Worm (Caenorhabditis elegans) whole organism, mixed stage, embryonic: ENCODE data around the gene clec-225.
A peak's percentile ranks its signal among the peaks of the same experiment; 100 is the strongest.

Experiments used
- M03D4.4 ChIP-seq: sonication (generic microtip); optimal IDR thresholded peaks from 2 replicates; lab custom pipeline; 2017; ENCODE audit warnings: mild to moderate bottlenecking, missing genetic modification characterization, missing compliant biosample characterization
- blmp-1 ChIP-seq: fragments of 150-350 bp; optimal IDR thresholded peaks from 2 replicates; lab custom pipeline; 2014; ENCODE audit warnings: missing biosample characterization, missing genetic modification characterization
- ceh-39 ChIP-seq: fragments of 150-350 bp; optimal IDR thresholded peaks from 2 replicates; lab custom pipeline; 2014; ENCODE audit warnings: missing biosample characterization, missing genetic modification characterization
- ceh-83 ChIP-seq: fragments of 200-800 bp; sonication (Bioruptor generic); optimal IDR thresholded peaks from 2 replicates; lab custom pipeline; 2018; ENCODE audit warnings: mild to moderate bottlenecking, missing genetic modification characterization, missing compliant biosample characterization
- ces-1 ChIP-seq: fragments of 150-350 bp; optimal IDR thresholded peaks from 2 replicates; lab custom pipeline; 2014; ENCODE audit warnings: missing biosample characterization, missing genetic modification reagents, missing genetic modification characterization
- drap-1 ChIP-seq: fragments of 200-800 bp; sonication (Bioruptor generic); optimal IDR thresholded peaks from 3 replicates; lab custom pipeline; 2018; ENCODE audit warnings: mild to moderate bottlenecking, missing genetic modification characterization, missing compliant biosample characterization
- elt-1 ChIP-seq: sonication (generic microtip); optimal IDR thresholded peaks from 2 replicates; lab custom pipeline; 2017; ENCODE audit warnings: missing genetic modification characterization, mild to moderate bottlenecking, missing compliant biosample characterization, antibody characterized with exemption, moderate library complexity, borderline replicate concordance; ENCODE audit not compliant: insufficient read depth
- elt-3 ChIP-seq: fragments of 150-350 bp; optimal IDR thresholded peaks from 2 replicates; lab custom pipeline; 2014; ENCODE audit warnings: missing biosample characterization, missing genetic modification characterization
- flh-1 ChIP-seq: fragments of 200-800 bp; sonication (Bioruptor generic); optimal IDR thresholded peaks from 2 replicates; lab custom pipeline; 2018; ENCODE audit warnings: mild to moderate bottlenecking, missing genetic modification characterization, moderate library complexity, missing compliant biosample characterization
- ham-2 ChIP-seq: fragments of 200-800 bp; sonication (Bioruptor generic); optimal IDR thresholded peaks from 2 replicates; lab custom pipeline; 2018; ENCODE audit warnings: mild to moderate bottlenecking, missing genetic modification characterization, missing compliant biosample characterization
- hlh-1 ChIP-seq: fragments of 150-350 bp; optimal IDR thresholded peaks from 2 replicates; lab custom pipeline; 2014; ENCODE audit warnings: missing biosample characterization, missing genetic modification reagents, missing genetic modification characterization
- lin-13 ChIP-seq: fragments of 150-350 bp; optimal IDR thresholded peaks from 2 replicates; lab custom pipeline; 2014; ENCODE audit warnings: missing biosample characterization, missing genetic modification characterization
- lin-32 ChIP-seq: fragments of 200-800 bp; sonication (Bioruptor generic); optimal IDR thresholded peaks from 2 replicates; lab custom pipeline; 2018; ENCODE audit warnings: mild to moderate bottlenecking, missing genetic modification characterization, missing compliant biosample characterization
- lsy-2 ChIP-seq: fragments of 150-350 bp; optimal IDR thresholded peaks from 2 replicates; lab custom pipeline; 2014; ENCODE audit warnings: missing biosample characterization, missing genetic modification characterization
- mab-5 ChIP-seq: fragments of 150-350 bp; optimal IDR thresholded peaks from 2 replicates; lab custom pipeline; 2014; ENCODE audit warnings: missing biosample characterization, missing genetic modification characterization
- mep-1 ChIP-seq: fragments of 150-350 bp; optimal IDR thresholded peaks from 2 replicates; lab custom pipeline; 2017; ENCODE audit warnings: missing biosample characterization, missing genetic modification reagents, missing genetic modification characterization, inconsistent platforms
- mls-2 ChIP-seq: sonication (generic microtip); optimal IDR thresholded peaks from 2 replicates; lab custom pipeline; 2016; ENCODE audit warnings: mild to moderate bottlenecking, missing genetic modification characterization, moderate library complexity, missing compliant biosample characterization
- nhr-12 ChIP-seq: fragments of 150-350 bp; optimal IDR thresholded peaks from 2 replicates; lab custom pipeline; 2014; ENCODE audit warnings: missing biosample characterization, missing genetic modification characterization
- nhr-2 ChIP-seq: fragments of 150-350 bp; optimal IDR thresholded peaks from 2 replicates; lab custom pipeline; 2014; ENCODE audit warnings: missing biosample characterization, missing genetic modification characterization
- nhr-237 ChIP-seq: fragments of 150-350 bp; optimal IDR thresholded peaks from 2 replicates; lab custom pipeline; 2014; ENCODE audit warnings: missing biosample characterization, missing genetic modification characterization
- nhr-76 ChIP-seq: sonication (generic microtip); optimal IDR thresholded peaks from 2 replicates; lab custom pipeline; 2017; ENCODE audit warnings: missing biosample characterization, missing genetic modification characterization
- pha-4 ChIP-seq: fragments of 150-350 bp; optimal IDR thresholded peaks from 2 replicates; lab custom pipeline; 2018; ENCODE audit warnings: missing biosample characterization, missing genetic modification reagents, missing genetic modification characterization
- snpc-4 ChIP-seq: fragments of 150-350 bp; optimal IDR thresholded peaks from 2 replicates; lab custom pipeline; 2014; ENCODE audit warnings: missing biosample characterization, missing genetic modification characterization
- tbx-8 ChIP-seq: fragments of 200-800 bp; sonication (Bioruptor generic); optimal IDR thresholded peaks from 2 replicates; lab custom pipeline; 2018; ENCODE audit warnings: mild to moderate bottlenecking, missing genetic modification characterization, moderate library complexity, missing compliant biosample characterization
- unc-120 ChIP-seq: sonication (generic microtip); optimal IDR thresholded peaks from 2 replicates; lab custom pipeline; 2017; ENCODE audit warnings: missing genetic modification characterization, missing compliant biosample characterization; ENCODE audit not compliant: poor library complexity, severe bottlenecking
- unc-39 ChIP-seq: fragments of 150-350 bp; optimal IDR thresholded peaks from 2 replicates; lab custom pipeline; 2014; ENCODE audit warnings: missing biosample characterization, missing genetic modification characterization
- unc-62 ChIP-seq: fragments of 150-350 bp; optimal IDR thresholded peaks from 2 replicates; lab custom pipeline; 2014; ENCODE audit warnings: missing biosample characterization, missing genetic modification reagents, missing genetic modification characterization
- ztf-11 ChIP-seq: fragments of 150-350 bp; optimal IDR thresholded peaks from 2 replicates; lab custom pipeline; 2014; ENCODE audit warnings: missing biosample characterization, missing genetic modification characterization

The clec-225 gene

DNA sequence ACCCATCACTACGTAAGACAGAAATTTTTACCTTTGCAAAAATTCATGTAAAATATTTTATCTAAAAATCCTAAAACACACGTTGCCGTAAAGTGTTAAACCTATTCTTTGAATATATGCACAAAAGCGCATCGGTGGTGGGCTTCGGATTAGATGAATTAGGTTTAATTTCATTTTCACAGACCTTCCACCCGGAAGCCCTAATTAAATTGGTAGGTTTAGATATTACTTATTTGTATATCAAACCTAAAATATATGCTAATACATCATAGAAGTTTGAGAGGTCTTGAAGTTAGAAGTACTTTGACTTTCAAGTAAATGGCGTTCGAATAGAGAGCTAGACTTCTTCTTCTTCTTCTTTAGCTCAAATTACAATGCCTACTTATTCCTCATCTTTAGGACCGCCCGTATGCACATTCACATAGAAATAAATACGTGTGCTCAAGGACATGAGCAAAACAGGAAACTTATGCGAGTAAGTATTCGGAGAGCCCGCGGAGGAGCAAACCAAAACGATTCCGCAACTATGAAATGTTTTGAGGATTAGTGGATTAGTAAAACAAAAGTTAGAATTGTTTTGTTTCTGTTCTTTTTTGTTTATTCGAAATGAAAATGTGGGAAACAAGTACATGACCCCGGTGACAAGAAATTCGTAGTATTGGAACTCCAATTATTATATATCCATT, 20.0 kb downstream of the clec-225 start:
- TF ChIP-seq ces-1 (peak; percentile 95), mep-1 (tag; lab: Kevin White, UChicago) (no peak)
- TF ChIP-seq, all 35 proteins: peak for 1

DNA sequence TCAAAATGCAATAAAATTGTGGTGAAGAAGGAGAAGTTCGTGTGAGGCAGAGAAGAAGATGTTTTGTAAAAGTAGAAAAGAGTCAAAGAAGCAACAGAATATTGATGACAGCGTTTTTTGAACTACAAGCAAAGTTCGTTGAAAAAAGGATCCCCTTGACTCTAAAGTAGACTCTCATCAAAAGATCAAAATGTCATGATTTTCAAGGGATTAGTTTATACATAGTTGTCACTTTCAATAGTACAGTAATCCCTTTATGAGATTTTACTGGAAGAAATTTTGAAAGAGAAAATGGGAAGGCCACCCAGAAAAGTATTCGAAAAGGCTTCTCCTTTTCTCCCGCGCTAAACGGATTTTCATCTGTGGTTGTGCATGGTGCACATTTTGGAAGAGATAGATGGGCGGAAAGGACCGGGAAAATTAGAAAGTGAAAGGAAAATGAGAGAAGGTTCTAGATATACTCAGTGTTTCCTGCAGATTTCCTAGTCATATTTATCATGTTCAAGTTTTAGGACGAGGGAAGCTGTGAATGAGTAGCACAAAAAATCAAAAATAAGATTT, 21.7 kb downstream of the clec-225 start:
- TF ChIP-seq ces-1 (peak; percentile 97), ham-2 (GFP tag; lab: Kevin White, UChicago) (no peak)

- no peak for TF ChIP-seq nhr-237 (tag; lab: Kevin White, UChicago)
- TF ChIP-seq blmp-1 (tag; lab: Kevin White, UChicago): no peak
- peak; percentile 68 for TF ChIP-seq ces-1
These were observed 23.0 kb downstream of the clec-225 start for ce11 chrV:13111599-13112191.

DNA sequence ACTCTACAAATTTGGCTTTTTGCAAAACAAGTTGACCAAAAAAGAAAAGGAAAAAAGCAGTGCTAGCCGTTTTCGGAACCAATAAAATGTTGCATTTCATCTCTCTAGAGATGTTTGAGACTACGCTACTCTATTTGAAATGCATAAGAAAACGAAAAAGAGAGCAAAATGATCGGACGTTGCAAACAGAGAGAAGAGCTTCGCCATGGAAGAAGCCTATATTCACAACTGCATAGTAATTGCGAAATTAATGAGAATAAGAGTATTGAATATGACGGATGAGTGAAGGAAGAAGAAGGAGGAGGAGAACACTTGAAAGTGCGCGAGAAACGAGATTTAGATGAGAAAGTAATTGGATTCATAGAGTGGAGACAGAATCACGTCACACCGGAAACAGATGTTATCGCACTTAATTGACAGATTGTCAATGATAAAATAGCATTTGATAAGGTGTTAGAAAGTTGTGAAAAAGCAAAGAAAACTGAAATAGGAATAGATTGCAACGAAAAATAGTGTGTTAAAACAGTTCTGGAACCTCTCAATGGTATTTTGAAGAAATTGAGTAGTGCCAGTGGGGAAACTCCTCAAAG, 28.8 kb downstream of the clec-225 start:
- TF ChIP-seq ceh-39 (tag; lab: Kevin White, UChicago) (no peak), drap-1 (GFP tag; lab: Kevin White, UChicago) (no peak), nhr-76 (tag; lab: Kevin White, UChicago) (no peak), snpc-4 (tag; lab: Kevin White, UChicago) (no peak), ces-1 (peak; percentile 96), unc-62 (GFP tag; lab: Kevin White, UChicago) (peak; percentile 89), unc-39 (tag; lab: Kevin White, UChicago) (no peak), ceh-83 (GFP tag; lab: Kevin White, UChicago) (no peak), nhr-2 (tag; lab: Kevin White, UChicago) (no peak), nhr-237 (tag; lab: Kevin White, UChicago) (no peak), elt-1 (tag; lab: Kevin White, UChicago) (peak; percentile 62), lsy-2 (no peak), hlh-1 (no peak), ztf-11 (tag; lab: Kevin White, UChicago) (no peak), mab-5 (tag; lab: Kevin White, UChicago) (no peak), tbx-8 (GFP tag; lab: Kevin White, UChicago) (no peak), mls-2 (tag; lab: Kevin White, UChicago) (no peak), pha-4 (tag; lab: Kevin White, UChicago) (no peak)

DNA sequence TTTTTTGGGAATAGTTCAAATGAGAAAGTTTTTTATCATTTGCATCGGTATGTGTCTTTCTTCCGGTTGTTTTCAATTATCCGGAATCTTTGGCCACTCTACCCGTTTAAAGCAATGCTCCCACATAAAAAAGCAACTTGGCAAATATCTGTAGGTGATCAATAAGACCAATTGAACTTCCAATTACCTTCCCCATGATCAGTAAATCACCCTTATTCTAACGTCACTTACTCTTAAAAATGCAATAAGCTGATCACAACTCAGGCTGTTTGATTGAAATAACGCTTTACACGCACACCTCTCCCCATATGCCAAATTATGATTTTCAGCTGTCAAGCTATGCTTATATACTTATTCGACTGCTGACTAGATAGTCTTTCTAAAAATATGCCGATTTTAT, 39.0 kb downstream of the clec-225 start, which contains the start of gene C34B4.5:
Gene C34B4.5, plus strand, starts transcription at position 301 of the 400 bp plus-strand sequence.
- TF ChIP-seq drap-1 (GFP tag; lab: Kevin White, UChicago) (no peak), lin-13 (tag; lab: Kevin White, UChicago) (no peak), nhr-2 (tag; lab: Kevin White, UChicago) (no peak), nhr-12 (no peak)

- no peak for TF ChIP-seq hlh-1
- TF ChIP-seq drap-1 (GFP tag; lab: Kevin White, UChicago): no peak
- no peak for TF ChIP-seq unc-120 (tag; lab: Kevin White, UChicago)
- TF ChIP-seq elt-3 (tag; lab: Kevin White, UChicago): no peak
- no peak for TF ChIP-seq lin-32 (GFP tag; lab: Kevin White, UChicago)
- TF ChIP-seq nhr-12: no peak
- no peak for TF ChIP-seq flh-1 (GFP tag; lab: Kevin White, UChicago)
- no peak for TF ChIP-seq unc-62 (GFP tag; lab: Kevin White, UChicago)
- no peak for TF ChIP-seq nhr-2 (tag; lab: Kevin White, UChicago)
- TF ChIP-seq mab-5 (tag; lab: Kevin White, UChicago): no peak
- TF ChIP-seq tbx-8 (GFP tag; lab: Kevin White, UChicago): no peak
- TF ChIP-seq ztf-11 (tag; lab: Kevin White, UChicago): no peak
- no peak for TF ChIP-seq M03D4.4
These were observed 42.3 kb downstream of the clec-225 start, which contains the start of gene lurp-4 for ce11 chrV:13092349-13092748. Gene lurp-4 (plus strand): TSS chrV:13092649.
